Fruit fly (Drosophila melanogaster) whole organism, embryonic: ENCODE results near the gene U2af50.

Experiments used
- Bgb ChIP-seq: fragments of 200-800 bp; sonication (Bioruptor generic); IDR thresholded peaks from 2 replicates; pipeline ENCODE4 v1.3.6; 2022; ENCODE audit warnings: missing biosample characterization, missing genetic modification characterization; ENCODE audit not compliant: partially characterized antibody
- BtbVII ChIP-seq: fragments of 200-800 bp; sonication (Bioruptor generic); optimal IDR thresholded peaks from 3 replicates; lab custom pipeline; 2017; ENCODE audit warnings: missing biosample characterization, mild to moderate bottlenecking, missing genetic modification characterization
- CG10366 ChIP-seq: fragments of 200-800 bp; sonication (Bioruptor generic); IDR thresholded peaks from 2 replicates; pipeline ENCODE4 v1.3.6; 2022; ENCODE audit warnings: missing biosample characterization, missing genetic modification characterization
- CG13424 ChIP-seq: fragments of 200-800 bp; sonication (Bioruptor generic); optimal IDR thresholded peaks from 2 replicates; lab custom pipeline; 2019; ENCODE audit warnings: missing biosample characterization, mild to moderate bottlenecking, missing genetic modification characterization, moderate library complexity
- CG14860 ChIP-seq: fragments of 200-800 bp; sonication (Bioruptor generic); IDR thresholded peaks from 3 replicates; pipeline ENCODE4 v1.3.6; 2022; ENCODE audit warnings: missing biosample characterization, missing genetic modification characterization; ENCODE audit not compliant: partially characterized antibody
- CG14965 ChIP-seq: fragments of 200-800 bp; sonication (Bioruptor generic); optimal IDR thresholded peaks from 2 replicates; lab custom pipeline; 2016; ENCODE audit warnings: missing biosample characterization, missing genetic modification characterization, borderline replicate concordance
- CG15269 ChIP-seq: fragments of 200-800 bp; sonication (Bioruptor generic); optimal IDR thresholded peaks from 2 replicates; lab custom pipeline; 2018; ENCODE audit warnings: missing biosample characterization, mild to moderate bottlenecking, missing genetic modification characterization, moderate library complexity
- CG15601 ChIP-seq: fragments of 200-800 bp; sonication (Bioruptor generic); optimal IDR thresholded peaks from 3 replicates; lab custom pipeline; 2019; ENCODE audit warnings: missing biosample characterization, mild to moderate bottlenecking, missing genetic modification characterization, moderate library complexity
- CG1603 ChIP-seq: fragments of 200-800 bp; sonication (Bioruptor generic); optimal IDR thresholded peaks from 2 replicates; lab custom pipeline; 2019; ENCODE audit warnings: missing biosample characterization, mild to moderate bottlenecking, missing genetic modification characterization, moderate library complexity
- CG2199 ChIP-seq: fragments of 200-800 bp; sonication (Bioruptor generic); IDR thresholded peaks from 3 replicates; pipeline ENCODE4 v1.3.6; 2022; ENCODE audit warnings: missing biosample characterization, missing genetic modification characterization
- CG2678 ChIP-seq: fragments of 200-800 bp; sonication (Bioruptor generic); optimal IDR thresholded peaks from 3 replicates; lab custom pipeline; 2019; ENCODE audit warnings: missing biosample characterization, mild to moderate bottlenecking, missing genetic modification characterization, moderate library complexity
- CG2875 ChIP-seq: fragments of 200-800 bp; sonication (Bioruptor generic); optimal IDR thresholded peaks from 2 replicates; lab custom pipeline; 2017; ENCODE audit warnings: missing biosample characterization, mild to moderate bottlenecking, missing genetic modification characterization, missing genetic modification reagents
- CG34224 ChIP-seq: fragments of 200-800 bp; sonication (Bioruptor generic); IDR thresholded peaks from 3 replicates; pipeline ENCODE4 v1.3.6; 2022; ENCODE audit warnings: missing biosample characterization, missing genetic modification characterization; ENCODE audit not compliant: partially characterized antibody
- CG6272 ChIP-seq: fragments of 200-800 bp; sonication (Bioruptor generic); IDR thresholded peaks from 2 replicates; pipeline ENCODE4 v1.3.6; 2022; ENCODE audit warnings: missing biosample characterization, missing genetic modification characterization
- CG7987 ChIP-seq: fragments of 200-800 bp; sonication (Bioruptor generic); optimal IDR thresholded peaks from 2 replicates; lab custom pipeline; 2018; ENCODE audit warnings: missing biosample characterization, mild to moderate bottlenecking, missing genetic modification characterization, moderate library complexity
- CG9609 ChIP-seq: fragments of 200-800 bp; sonication (Bioruptor generic); optimal IDR thresholded peaks from 3 replicates; lab custom pipeline; 2016; ENCODE audit warnings: missing biosample characterization, missing genetic modification characterization
- CkIIα-i1 ChIP-seq: fragments of 200-800 bp; sonication (Bioruptor generic); IDR thresholded peaks from 2 replicates; pipeline ENCODE4 v1.3.6; 2022; ENCODE audit warnings: missing biosample characterization, missing genetic modification characterization
- Dfd ChIP-seq, 2 experiments: fragments of >200 bp; optimal IDR thresholded peaks; 2 replicates each; lab custom pipeline; 2017; ENCODE audit warnings: missing biosample characterization in 2 of 2, missing genetic modification characterization in 2 of 2
- Dp ChIP-seq: fragments of 200-800 bp; sonication (Bioruptor generic); optimal IDR thresholded peaks from 2 replicates; lab custom pipeline; 2018; ENCODE audit warnings: missing biosample characterization, mild to moderate bottlenecking, missing genetic modification characterization, moderate library complexity
- E2f2 ChIP-seq: fragments of 200-800 bp; sonication (Bioruptor generic); IDR thresholded peaks from 2 replicates; pipeline ENCODE4 v1.3.6; 2022; ENCODE audit warnings: missing biosample characterization, missing genetic modification characterization
- Gug ChIP-seq: fragments of 200-800 bp; sonication (Bioruptor generic); IDR thresholded peaks from 4 replicates; pipeline ENCODE4 v1.3.6; 2022; ENCODE audit warnings: missing biosample characterization, missing genetic modification characterization
- HmgZ ChIP-seq: fragments of 200-800 bp; sonication (Bioruptor generic); optimal IDR thresholded peaks from 2 replicates; lab custom pipeline; 2018; ENCODE audit warnings: missing biosample characterization, mild to moderate bottlenecking, missing genetic modification characterization
- Hr3 ChIP-seq: fragments of 200-800 bp; sonication (Bioruptor generic); optimal IDR thresholded peaks from 3 replicates; lab custom pipeline; 2016; ENCODE audit warnings: missing biosample characterization, missing genetic modification characterization
- MESR4 ChIP-seq: fragments of 200-800 bp; sonication (Bioruptor generic); optimal IDR thresholded peaks from 2 replicates; lab custom pipeline; 2018; ENCODE audit warnings: missing biosample characterization, mild to moderate bottlenecking, missing genetic modification characterization, moderate library complexity
- Neu2 ChIP-seq: fragments of 200-800 bp; sonication (Bioruptor generic); optimal IDR thresholded peaks from 3 replicates; lab custom pipeline; 2016; ENCODE audit warnings: missing biosample characterization, missing genetic modification characterization, borderline replicate concordance
- Opbp ChIP-seq: fragments of 200-800 bp; sonication (Bioruptor generic); IDR thresholded peaks from 3 replicates; pipeline ENCODE4 v1.3.6; 2022; ENCODE audit warnings: missing biosample characterization, missing genetic modification characterization; ENCODE audit not compliant: partially characterized antibody
- Spps ChIP-seq: fragments of 200-800 bp; sonication (Bioruptor generic); optimal IDR thresholded peaks from 2 replicates; lab custom pipeline; 2018; ENCODE audit warnings: missing biosample characterization, mild to moderate bottlenecking, missing genetic modification characterization
- Sry-δ ChIP-seq: fragments of 200-800 bp; sonication (Bioruptor generic); optimal IDR thresholded peaks from 2 replicates; lab custom pipeline; 2016; ENCODE audit warnings: missing biosample characterization, missing genetic modification characterization
- Stat92E ChIP-seq, 3 experiments: fragments of >200 bp in 2 of 3; fragments of 200-800 bp in 1 of 3; sonication (Bioruptor generic) in 1 of 3; optimal IDR thresholded peaks; 2 replicates each; lab custom pipeline; 2017 to 2019; ENCODE audit warnings: missing biosample characterization in 3 of 3, missing genetic modification characterization in 3 of 3, mild to moderate bottlenecking in 1 of 3, moderate library complexity in 1 of 3
- Xrp1 ChIP-seq: fragments of 200-800 bp; sonication (Bioruptor generic); IDR thresholded peaks from 2 replicates; pipeline ENCODE4 v1.3.6; 2022; ENCODE audit warnings: missing biosample characterization, missing genetic modification characterization
- ara ChIP-seq: fragments of 200-800 bp; sonication (Bioruptor generic); IDR thresholded peaks from 2 replicates; pipeline ENCODE4 v1.3.6; 2022; ENCODE audit warnings: missing biosample characterization, missing genetic modification characterization
- chif ChIP-seq, 2 experiments: fragments of 200-800 bp; sonication (Bioruptor generic); optimal IDR thresholded peaks; 3 replicates each; lab custom pipeline; 2016; ENCODE audit warnings: missing biosample characterization in 2 of 2, missing genetic modification characterization in 2 of 2
- ci ChIP-seq: fragments of 200-800 bp; sonication (Bioruptor generic); IDR thresholded peaks from 3 replicates; pipeline ENCODE4 v1.3.6; 2022; ENCODE audit warnings: missing biosample characterization, missing genetic modification characterization
- dpn ChIP-seq, 2 experiments: fragments of 200-800 bp; sonication (Bioruptor generic); optimal IDR thresholded peaks; 3 replicates each; lab custom pipeline; 2016; ENCODE audit warnings: missing biosample characterization in 2 of 2, missing genetic modification characterization in 2 of 2
- fu2 ChIP-seq: fragments of 200-800 bp; sonication (Bioruptor generic); optimal IDR thresholded peaks from 2 replicates; lab custom pipeline; 2016; ENCODE audit warnings: missing biosample characterization, missing genetic modification characterization
- grn ChIP-seq: fragments of 200-800 bp; sonication (Bioruptor generic); optimal IDR thresholded peaks from 3 replicates; lab custom pipeline; 2017; ENCODE audit warnings: missing biosample characterization, missing genetic modification characterization
- hth ChIP-seq: fragments of >200 bp; optimal IDR thresholded peaks from 2 replicates; lab custom pipeline; 2017; ENCODE audit warnings: inconsistent platforms
- jigr1 ChIP-seq: fragments of 200-800 bp; sonication (Bioruptor generic); IDR thresholded peaks from 3 replicates; pipeline ENCODE4 v1.3.6; 2022; ENCODE audit warnings: missing biosample characterization, missing genetic modification characterization
- knrl ChIP-seq: fragments of 200-800 bp; sonication (Bioruptor generic); IDR thresholded peaks from 3 replicates; pipeline ENCODE4 v1.3.6; 2022; ENCODE audit warnings: missing biosample characterization, missing genetic modification characterization; ENCODE audit not compliant: partially characterized antibody
- lab ChIP-seq: fragments of 200-800 bp; sonication (Bioruptor generic); optimal IDR thresholded peaks from 3 replicates; lab custom pipeline; 2017; ENCODE audit warnings: missing biosample characterization, missing genetic modification characterization, mild to moderate bottlenecking, moderate library complexity, missing genetic modification reagents
- maf-S ChIP-seq: fragments of 200-800 bp; sonication (Bioruptor generic); optimal IDR thresholded peaks from 2 replicates; lab custom pipeline; 2016; ENCODE audit warnings: missing biosample characterization, missing genetic modification characterization
- nerfin-1 ChIP-seq: fragments of 200-800 bp; sonication (Bioruptor generic); optimal IDR thresholded peaks from 3 replicates; lab custom pipeline; 2019; ENCODE audit warnings: missing biosample characterization, mild to moderate bottlenecking, missing genetic modification characterization, moderate library complexity
- onecut ChIP-seq: fragments of 200-800 bp; sonication (Bioruptor generic); IDR thresholded peaks from 2 replicates; pipeline ENCODE4 v1.3.6; 2022; ENCODE audit warnings: missing biosample characterization, missing genetic modification characterization
- otp ChIP-seq: fragments of 200-800 bp; sonication (Bioruptor generic); IDR thresholded peaks from 3 replicates; pipeline ENCODE4, ENCODE4 v1.3.6; 2022; ENCODE audit warnings: missing biosample characterization, missing genetic modification characterization
- psq ChIP-seq: fragments of 200-800 bp; sonication (Bioruptor generic); optimal IDR thresholded peaks from 2 replicates; lab custom pipeline; 2017; ENCODE audit warnings: missing biosample characterization, missing genetic modification characterization
- rib ChIP-seq: fragments of 200-800 bp; sonication (Bioruptor generic); IDR thresholded peaks from 2 replicates; pipeline ENCODE4 v1.3.6; 2022; ENCODE audit warnings: missing biosample characterization, missing genetic modification characterization
- run ChIP-seq: fragments of 200-800 bp; sonication (Bioruptor generic); optimal IDR thresholded peaks from 3 replicates; lab custom pipeline; 2018; ENCODE audit warnings: missing biosample characterization, mild to moderate bottlenecking, missing genetic modification characterization
- shn ChIP-seq: fragments of 200-800 bp; sonication (Bioruptor generic); optimal IDR thresholded peaks from 3 replicates; lab custom pipeline; 2016; ENCODE audit warnings: missing biosample characterization, missing genetic modification characterization
- ssp ChIP-seq: fragments of 200-800 bp; sonication (Bioruptor generic); IDR thresholded peaks from 2 replicates; pipeline ENCODE4 v1.3.6; 2022; ENCODE audit warnings: missing biosample characterization, missing genetic modification characterization
- tio ChIP-seq: fragments of 200-800 bp; sonication (Bioruptor generic); optimal IDR thresholded peaks from 2 replicates; lab custom pipeline; 2017; ENCODE audit warnings: missing biosample characterization, missing genetic modification characterization, inconsistent platforms

U2af50 gene

DNA sequence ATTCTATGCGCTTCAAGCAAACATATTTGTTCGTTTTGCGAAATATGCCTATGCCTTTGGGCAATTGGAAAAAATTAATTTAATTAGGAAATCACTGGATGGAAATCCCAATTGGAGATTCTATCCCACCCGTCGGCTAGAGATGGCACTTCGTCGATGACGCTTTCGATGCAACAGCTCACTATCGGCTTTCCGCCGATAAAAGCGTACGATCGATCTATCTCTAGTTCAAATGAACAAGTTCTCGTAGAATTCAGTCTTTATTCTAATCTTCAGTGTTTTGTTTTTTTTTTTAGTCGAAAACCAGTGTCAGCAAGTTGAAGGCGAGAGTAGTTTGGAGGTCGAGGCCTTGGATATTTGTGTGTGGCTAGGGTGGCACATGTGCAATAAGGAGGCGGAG lies 35.8 kb downstream of the U2af50 start, which contains the start of the genes CG9917 and CG32579 (continued):
- peak; percentile 34 for TF ChIP-seq MESR4
- no peak for TF ChIP-seq ssp (GFP tag; lab: Robert Waterston, UW)
- peak; percentile 25 for TF ChIP-seq CG1603 (tag; lab: Kevin White, UChicago)
- peak; percentile 62 for TF ChIP-seq Dp
- no peak for TF ChIP-seq maf-S (GFP tag; lab: Kevin White, UChicago)
- TF ChIP-seq CG14860: peak; percentile 68; the same call in 2 of the 3 replicates
- TF ChIP-seq grn (GFP tag; lab: Kevin White, UChicago): peak; percentile 7
- peak; percentile 89; the same call in 2 of the 3 replicates for TF ChIP-seq Opbp (GFP tag; lab: Robert Waterston, UW)
- TF ChIP-seq CG15601: no peak
- TF ChIP-seq, all 482 proteins: peak for 80

DNA sequence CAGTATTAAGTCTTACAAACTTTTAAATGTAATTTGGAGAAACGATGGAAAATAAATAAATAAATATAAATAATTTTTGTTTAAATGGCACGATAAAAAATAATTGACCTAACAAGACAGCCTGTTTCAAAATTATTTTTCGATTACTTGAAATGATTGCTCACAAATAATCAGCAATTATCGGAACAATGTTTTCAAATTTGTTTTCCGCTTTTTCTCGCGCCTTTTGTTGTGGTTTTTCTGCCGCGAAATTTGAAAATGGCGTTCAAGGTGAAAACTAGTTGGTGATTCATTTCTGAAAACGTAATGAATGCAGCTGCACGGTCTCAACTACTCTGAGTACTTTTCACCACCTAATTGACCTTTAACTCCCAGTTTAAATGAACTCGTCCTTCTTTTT lies 37.8 kb downstream of the U2af50 start:
- TF ChIP-seq chif (GFP tag; optimal IDR thresholded peaks at IDR 0.05; lab: Kevin White, UChicago) (no peak), E2f2 (GFP tag; lab: Robert Waterston, UW) (peak; percentile 86), Sry-δ (GFP tag; lab: Kevin White, UChicago) (peak; percentile 1), CG7987 (GFP tag; lab: Kevin White, UChicago) (no peak), otp (no peak), psq (GFP tag; lab: Kevin White, UChicago) (no peak), tio (GFP tag; lab: Kevin White, UChicago) (no peak), onecut (GFP tag; lab: Robert Waterston, UW) (no peak), CG10366 (GFP tag; lab: Robert Waterston, UW) (no peak), Hr3 (GFP tag; lab: Kevin White, UChicago) (no peak), dpn (GFP tag; optimal IDR thresholded peaks at IDR 0.05; lab: Kevin White, UChicago) (no peak), Neu2 (GFP tag; lab: Kevin White, UChicago) (no peak), CG15269 (tag; lab: Kevin White, UChicago) (no peak), Dfd (GFP tag; optimal IDR thresholded peaks at IDR 0.05; lab: Kevin White, UChicago) (no peak), BtbVII (no peak), rib (GFP tag; lab: Robert Waterston, UW) (no peak), Xrp1 (no peak), lab (GFP tag; lab: Kevin White, UChicago) (no peak), CG2875 (GFP tag; lab: Kevin White, UChicago) (no peak), CG2678 (tag; lab: Kevin White, UChicago) (no peak), CkIIα-i1 (GFP tag; lab: Robert Waterston, UW) (no peak), CG9609 (no peak), run (tag; lab: Kevin White, UChicago) (peak; percentile 11), CG13424 (tag; lab: Kevin White, UChicago) (no peak), hth (lab: Kevin White, UChicago) (no peak), ci (no peak), CG14860 (no peak), CG14965 (GFP tag; lab: Kevin White, UChicago) (no peak), ara (GFP tag; lab: Robert Waterston, UW) (no peak), fu2 (GFP tag; lab: Kevin White, UChicago) (no peak), Gug (GFP tag; lab: Robert Waterston, UW) (no peak), jigr1 (no peak), CG34224 (GFP tag; lab: Robert Waterston, UW) (peak; percentile 27; the same call in 1 of the 3 replicates), nerfin-1 (no peak), Spps (tag; lab: Kevin White, UChicago) (no peak), Stat92E (GFP tag; optimal IDR thresholded peaks at IDR 0.05; lab: Kevin White, UChicago) (no peak), shn (no peak), Bgb (GFP tag; lab: Robert Waterston, UW) (no peak), CG6272 (GFP tag; lab: Robert Waterston, UW) (no peak), knrl (GFP tag; lab: Robert Waterston, UW) (no peak), CG2199 (GFP tag; lab: Robert Waterston, UW) (no peak), HmgZ (tag; lab: Kevin White, UChicago) (no peak)
